Worm (Caenorhabditis elegans) whole organism, L4 larva: Measurements from ENCODE around the gene hars-1.

Source experiments
- D1046.2 ChIP-seq: fragments of 200-800 bp; sonication (Bioruptor generic); IDR thresholded peaks from 2 replicates; pipeline ENCODE4 v1.3.6; 2022; ENCODE audit warnings: missing genetic modification characterization, missing compliant biosample characterization
- F10B5.3 ChIP-seq: sonication (generic microtip); optimal IDR thresholded peaks from 2 replicates; lab custom pipeline; 2016; ENCODE audit warnings: mild to moderate bottlenecking, missing genetic modification characterization, missing compliant biosample characterization
- F44E2.7 ChIP-seq: fragments of 200-800 bp; sonication (Bioruptor generic); IDR thresholded peaks from 2 replicates; pipeline ENCODE4 v2.1.2; 2022; ENCODE audit warnings: missing genetic modification characterization, missing compliant biosample characterization
- R02D3.7 ChIP-seq: fragments of 150-350 bp; sonication (generic microtip); optimal IDR thresholded peaks from 3 replicates; lab custom pipeline; 2014; ENCODE audit warnings: missing biosample characterization, missing genetic modification characterization
- T26A8.4 ChIP-seq: fragments of 200-800 bp; sonication (Bioruptor generic); IDR thresholded peaks from 2 replicates; pipeline ENCODE4 v1.3.6; 2022; ENCODE audit warnings: missing genetic modification characterization, missing compliant biosample characterization
- Y48G9A.11 ChIP-seq: fragments of 200-800 bp; sonication (Bioruptor generic); IDR thresholded peaks from 2 replicates; pipeline ENCODE4 v1.3.6; 2022; ENCODE audit warnings: missing genetic modification reagents, missing genetic modification characterization, missing compliant biosample characterization
- Y75B8A.6 ChIP-seq: fragments of 200-800 bp; sonication (Bioruptor generic); IDR thresholded peaks from 2 replicates; pipeline ENCODE4 v1.3.6; 2022; ENCODE audit warnings: missing genetic modification reagents, missing genetic modification characterization, missing compliant biosample characterization
- ZK337.2 ChIP-seq: fragments of 200-800 bp; sonication (Bioruptor generic); IDR thresholded peaks from 2 replicates; pipeline ENCODE4 v1.3.6; 2022; ENCODE audit warnings: missing genetic modification reagents, missing genetic modification characterization, missing compliant biosample characterization
- ZK546.5 ChIP-seq, 2 experiments: sonication (generic microtip); optimal IDR thresholded peaks; 2 replicates each; lab custom pipeline; 2017; ENCODE audit warnings: missing biosample characterization in 2 of 2, missing genetic modification characterization in 2 of 2
- aly-2 ChIP-seq: sonication (generic microtip); optimal IDR thresholded peaks from 2 replicates; lab custom pipeline; 2018; ENCODE audit warnings: missing biosample characterization, missing genetic modification characterization
- ama-1 ChIP-seq: fragments of 150-350 bp; optimal IDR thresholded peaks from 2 replicates; lab custom pipeline; 2014; ENCODE audit warnings: inconsistent platforms, mixed read lengths
- arid-1 ChIP-seq: fragments of 200-800 bp; sonication (Bioruptor generic); conservative IDR thresholded peaks from 2 replicates; pipeline ENCODE4 v1.3.6; 2022; ENCODE audit warnings: missing genetic modification reagents, missing genetic modification characterization, missing compliant biosample characterization
- ceh-28 ChIP-seq: fragments of 150-350 bp; optimal IDR thresholded peaks from 2 replicates; lab custom pipeline; 2014; ENCODE audit warnings: missing biosample characterization, missing genetic modification reagents, missing genetic modification characterization
- ceh-32 ChIP-seq: sonication (generic microtip); optimal IDR thresholded peaks from 2 replicates; lab custom pipeline; 2016; ENCODE audit warnings: mild to moderate bottlenecking, missing genetic modification characterization, missing compliant biosample characterization; ENCODE audit not compliant: poor library complexity
- ceh-62 ChIP-seq: sonication (generic microtip); optimal IDR thresholded peaks from 2 replicates; lab custom pipeline; 2017; ENCODE audit warnings: missing biosample characterization, missing genetic modification characterization
- ceh-82 ChIP-seq: sonication (generic microtip); optimal IDR thresholded peaks from 2 replicates; lab custom pipeline; 2017; ENCODE audit warnings: missing biosample characterization, missing genetic modification characterization
- ces-1 ChIP-seq: fragments of 150-350 bp; sonication (generic microtip); optimal IDR thresholded peaks from 4 replicates; lab custom pipeline; 2014; ENCODE audit warnings: missing biosample characterization, missing genetic modification reagents, missing genetic modification characterization
- ctbp-1 ChIP-seq: fragments of 200-800 bp; sonication (Bioruptor generic); IDR thresholded peaks from 2 replicates; pipeline ENCODE4 v1.3.6; 2022; ENCODE audit warnings: missing genetic modification reagents, missing genetic modification characterization, missing compliant biosample characterization
- daf-12 ChIP-seq: fragments of 150-350 bp; optimal IDR thresholded peaks from 2 replicates; lab custom pipeline; 2014; ENCODE audit warnings: missing biosample characterization, missing genetic modification reagents, missing genetic modification characterization
- daf-8 ChIP-seq: fragments of 200-800 bp; sonication (Bioruptor generic); IDR thresholded peaks from 2 replicates; pipeline ENCODE4 v1.3.6; 2022; ENCODE audit warnings: missing genetic modification characterization, missing compliant biosample characterization
- dmd-8 ChIP-seq: fragments of 200-800 bp; sonication (Bioruptor generic); IDR thresholded peaks from 2 replicates; pipeline ENCODE4 v1.3.6; 2022; ENCODE audit warnings: missing genetic modification characterization, missing compliant biosample characterization
- dpl-1 ChIP-seq: fragments of 150-350 bp; optimal IDR thresholded peaks from 2 replicates; lab custom pipeline; 2014; ENCODE audit warnings: missing biosample characterization, missing genetic modification reagents, missing genetic modification characterization
- duxl-1 ChIP-seq: sonication (generic microtip); optimal IDR thresholded peaks from 2 replicates; lab custom pipeline; 2016; ENCODE audit warnings: mild to moderate bottlenecking, missing genetic modification characterization, moderate library complexity, missing compliant biosample characterization; ENCODE audit not compliant: poor library complexity
- dve-1 ChIP-seq: sonication (generic microtip); optimal IDR thresholded peaks from 2 replicates; lab custom pipeline; 2017; ENCODE audit warnings: antibody characterized with exemption, mild to moderate bottlenecking, missing genetic modification characterization, missing compliant biosample characterization; ENCODE audit not compliant: insufficient read depth
- egl-27 ChIP-seq: sonication (generic microtip); optimal IDR thresholded peaks from 3 replicates; lab custom pipeline; 2017; ENCODE audit warnings: missing biosample characterization, missing genetic modification reagents, missing genetic modification characterization
- fkh-10 ChIP-seq: fragments of 150-350 bp; optimal IDR thresholded peaks from 2 replicates; lab custom pipeline; 2014; ENCODE audit warnings: missing biosample characterization, missing genetic modification reagents, missing genetic modification characterization
- fos-1 ChIP-seq: fragments of 150-350 bp; optimal IDR thresholded peaks from 2 replicates; lab custom pipeline; 2014; ENCODE audit warnings: missing biosample characterization, missing genetic modification characterization
- hif-1 ChIP-seq, 2 experiments: sonication (generic microtip); optimal IDR thresholded peaks; 2 replicates each; lab custom pipeline; 2016 to 2017; ENCODE audit warnings: missing compliant biosample characterization in 2 of 2, missing genetic modification characterization in 2 of 2, missing genetic modification reagents in 2 of 2, missing genotype in 2 of 2, mild to moderate bottlenecking in 1 of 2
- hlh-11 ChIP-seq: fragments of 200-800 bp; sonication (Bioruptor generic); optimal IDR thresholded peaks from 2 replicates; lab custom pipeline; 2018; ENCODE audit warnings: mild to moderate bottlenecking, missing genetic modification characterization, missing compliant biosample characterization
- hlh-30 ChIP-seq: sonication (generic microtip); optimal IDR thresholded peaks from 2 replicates; lab custom pipeline; 2017; ENCODE audit warnings: antibody characterized with exemption, mild to moderate bottlenecking, missing genetic modification characterization, missing compliant biosample characterization; ENCODE audit not compliant: insufficient read depth
- lin-1 ChIP-seq: fragments of 200-800 bp; sonication (Bioruptor generic); IDR thresholded peaks from 2 replicates; pipeline ENCODE4 v1.3.6; 2022; ENCODE audit warnings: missing genetic modification reagents, missing genetic modification characterization, missing compliant biosample characterization
- lin-13 ChIP-seq: fragments of 150-350 bp; optimal IDR thresholded peaks from 2 replicates; lab custom pipeline; 2014; ENCODE audit warnings: missing biosample characterization, missing genetic modification reagents, missing genetic modification characterization
- lin-39 ChIP-seq: fragments of 150-350 bp; optimal IDR thresholded peaks from 2 replicates; lab custom pipeline; 2014; ENCODE audit warnings: missing biosample characterization, missing genetic modification reagents, missing genetic modification characterization
- mxl-2 ChIP-seq: fragments of 200-800 bp; sonication (Bioruptor generic); conservative IDR thresholded peaks from 2 replicates; pipeline ENCODE4 v1.3.6; 2022; ENCODE audit warnings: missing genetic modification reagents, missing genetic modification characterization, missing compliant biosample characterization
- nhr-102 ChIP-seq: sonication (generic microtip); optimal IDR thresholded peaks from 2 replicates; lab custom pipeline; 2016; ENCODE audit warnings: mild to moderate bottlenecking, missing genetic modification characterization, moderate library complexity, missing compliant biosample characterization
- nhr-237 ChIP-seq: sonication (generic microtip); optimal IDR thresholded peaks from 2 replicates; lab custom pipeline; 2017; ENCODE audit warnings: missing biosample characterization, missing genetic modification characterization
- nhr-28 ChIP-seq: fragments of 150-350 bp; optimal IDR thresholded peaks from 2 replicates; lab custom pipeline; 2014; ENCODE audit warnings: missing biosample characterization, missing genetic modification characterization
- nhr-41 ChIP-seq: fragments of 200-800 bp; sonication (Bioruptor generic); IDR thresholded peaks from 2 replicates; pipeline ENCODE4 v1.3.6; 2022; ENCODE audit warnings: missing genetic modification reagents, missing genetic modification characterization, missing compliant biosample characterization
- nhr-42 ChIP-seq: fragments of 200-800 bp; sonication (Bioruptor generic); IDR thresholded peaks from 2 replicates; pipeline ENCODE4 v1.3.6; 2022; ENCODE audit warnings: missing genetic modification characterization, missing compliant biosample characterization
- nhr-76 ChIP-seq: fragments of 150-350 bp; optimal IDR thresholded peaks from 2 replicates; lab custom pipeline; 2014; ENCODE audit warnings: missing biosample characterization, missing genetic modification characterization
- rbr-2 ChIP-seq: sonication (generic microtip); optimal IDR thresholded peaks from 2 replicates; lab custom pipeline; 2016; ENCODE audit warnings: missing genotype, missing genetic modification characterization, missing compliant biosample characterization
- saeg-2 ChIP-seq: fragments of 200-800 bp; sonication (Bioruptor generic); IDR thresholded peaks from 2 replicates; pipeline ENCODE4 v1.3.6; 2022; ENCODE audit warnings: missing genetic modification reagents, missing genetic modification characterization, missing compliant biosample characterization
- skn-1 ChIP-seq: fragments of 150-350 bp; optimal IDR thresholded peaks from 2 replicates; lab custom pipeline; 2014; ENCODE audit warnings: missing biosample characterization, missing genetic modification characterization
- snpc-4 ChIP-seq: fragments of 150-350 bp; optimal IDR thresholded peaks from 2 replicates; lab custom pipeline; 2014; ENCODE audit warnings: missing biosample characterization, missing genetic modification characterization
- spr-3 ChIP-seq: fragments of 200-800 bp; sonication (Bioruptor generic); optimal IDR thresholded peaks from 2 replicates; lab custom pipeline; 2018; ENCODE audit warnings: mild to moderate bottlenecking, missing genetic modification characterization, missing compliant biosample characterization
- tra-1 ChIP-seq: fragments of 200-800 bp; sonication (Bioruptor generic); IDR thresholded peaks from 2 replicates; pipeline ENCODE4 v1.3.6; 2022; ENCODE audit warnings: missing genetic modification reagents, missing genetic modification characterization, missing compliant biosample characterization
- unc-130 ChIP-seq: sonication (generic microtip); optimal IDR thresholded peaks from 2 replicates; lab custom pipeline; 2016; ENCODE audit warnings: missing genetic modification reagents, missing genetic modification characterization, missing compliant biosample characterization
- zfp-2 ChIP-seq: sonication (generic microtip); optimal IDR thresholded peaks from 2 replicates; lab custom pipeline; 2016; ENCODE audit warnings: mild to moderate bottlenecking, missing genetic modification characterization, missing compliant biosample characterization
- zfp-3 ChIP-seq: fragments of 200-800 bp; sonication (Bioruptor generic); conservative IDR thresholded peaks from 2 replicates; pipeline ENCODE4 v1.3.6; 2022; ENCODE audit warnings: missing genetic modification reagents, missing genetic modification characterization, missing compliant biosample characterization
- zip-2 ChIP-seq: fragments of 150-350 bp; optimal IDR thresholded peaks from 2 replicates; lab custom pipeline; 2014; ENCODE audit warnings: missing biosample characterization, missing genetic modification characterization
- ztf-11 ChIP-seq: fragments of 150-350 bp; optimal IDR thresholded peaks from 2 replicates; lab custom pipeline; 2014; ENCODE audit warnings: missing biosample characterization, missing genetic modification characterization
- ztf-7 ChIP-seq: fragments of 150-350 bp; optimal IDR thresholded peaks from 2 replicates; lab custom pipeline; 2014; ENCODE audit warnings: missing biosample characterization, missing genetic modification characterization

Gene hars-1

ce11 chrIV:10821672-10822304, 37.0 kb upstream of the hars-1 start (continued):
- TF ChIP-seq ZK546.5 (tag; optimal IDR thresholded peaks at IDR 0.05; lab: Kevin White, UChicago) (no peak), aly-2 (tag; lab: Kevin White, UChicago) (no peak), egl-27 (tag; lab: Kevin White, UChicago) (no peak), Y75B8A.6 (GFP tag; lab: Robert Waterston, UW) (no peak), F44E2.7 (GFP tag; lab: Robert Waterston, UW) (no peak), saeg-2 (GFP tag; lab: Robert Waterston, UW) (no peak), dpl-1 (peak; percentile 39), dmd-8 (GFP tag; lab: Robert Waterston, UW) (peak; percentile 46; the same call in 1 of the 2 replicates), unc-130 (GFP tag; lab: Kevin White, UChicago) (no peak), hlh-11 (tag; lab: Kevin White, UChicago) (peak; percentile 93), Y48G9A.11 (GFP tag; lab: Robert Waterston, UW) (no peak), zip-2 (tag; lab: Kevin White, UChicago) (no peak), duxl-1 (no peak), ztf-7 (tag; lab: Kevin White, UChicago) (peak; percentile 40), daf-12 (tag; lab: Kevin White, UChicago) (no peak), T26A8.4 (GFP tag; lab: Robert Waterston, UW) (peak; percentile 67), fos-1 (tag; lab: Kevin White, UChicago) (no peak), nhr-237 (no peak), rbr-2 (tag; lab: Kevin White, UChicago) (peak; percentile 94), ZK337.2 (no peak), daf-8 (no peak), dve-1 (tag; lab: Kevin White, UChicago) (peak; percentile 91), ceh-28 (tag; lab: Kevin White, UChicago) (peak; percentile 45), hlh-30 (tag; lab: Kevin White, UChicago) (peak; percentile 38), snpc-4 (tag; lab: Kevin White, UChicago) (no peak), ces-1 (GFP tag; lab: Kevin White, UChicago) (no peak), R02D3.7 (no peak), ceh-62 (tag; lab: Kevin White, UChicago) (no peak), arid-1 (GFP tag; lab: Robert Waterston, UW) (no peak; the same call in 1 of the 2 replicates), zfp-2 (tag; lab: Kevin White, UChicago) (peak; percentile 6), lin-13 (GFP tag; lab: Kevin White, UChicago) (peak; percentile 64), nhr-42 (GFP tag; lab: Robert Waterston, UW) (peak; percentile 75; the same call in 1 of the 2 replicates), ceh-82 (tag; lab: Kevin White, UChicago) (no peak), D1046.2 (GFP tag; lab: Robert Waterston, UW) (no peak), ctbp-1 (GFP tag; lab: Robert Waterston, UW) (peak; percentile 71; the same call in 1 of the 2 replicates), hif-1 (tag; optimal IDR thresholded peaks at IDR 0.05; lab: Kevin White, UChicago) (peak; percentile 50 to 91), mxl-2 (GFP tag; lab: Robert Waterston, UW) (no peak), ceh-32 (no peak), fkh-10 (GFP tag; lab: Kevin White, UChicago) (peak; percentile 76), zfp-3 (GFP tag; lab: Robert Waterston, UW) (no peak), nhr-41 (GFP tag; lab: Robert Waterston, UW) (no peak), ama-1 (peak; percentile 80), ztf-11 (tag; lab: Kevin White, UChicago) (no peak), nhr-28 (tag; lab: Kevin White, UChicago) (peak; percentile 96), lin-1 (GFP tag; lab: Robert Waterston, UW) (peak; percentile 48), lin-39 (no peak), tra-1 (GFP tag; lab: Robert Waterston, UW) (peak; percentile 51; the same call in 1 of the 2 replicates), spr-3 (no peak), nhr-76 (tag; lab: Kevin White, UChicago) (no peak), nhr-102 (tag; lab: Kevin White, UChicago) (peak; percentile 47), F10B5.3 (tag; lab: Kevin White, UChicago) (no peak), skn-1 (no peak)
